Fruit fly (Drosophila melanogaster): ENCODE data around the gene CG31777.

CG31777 gene

dm6 chr2L:3729635-3730034, 22.8 kb upstream of the CG31777 start:
- TF ChIP-seq CG32264 (GFP tag; optimal IDR thresholded peaks at IDR 0.05), result no peak

DNA sequence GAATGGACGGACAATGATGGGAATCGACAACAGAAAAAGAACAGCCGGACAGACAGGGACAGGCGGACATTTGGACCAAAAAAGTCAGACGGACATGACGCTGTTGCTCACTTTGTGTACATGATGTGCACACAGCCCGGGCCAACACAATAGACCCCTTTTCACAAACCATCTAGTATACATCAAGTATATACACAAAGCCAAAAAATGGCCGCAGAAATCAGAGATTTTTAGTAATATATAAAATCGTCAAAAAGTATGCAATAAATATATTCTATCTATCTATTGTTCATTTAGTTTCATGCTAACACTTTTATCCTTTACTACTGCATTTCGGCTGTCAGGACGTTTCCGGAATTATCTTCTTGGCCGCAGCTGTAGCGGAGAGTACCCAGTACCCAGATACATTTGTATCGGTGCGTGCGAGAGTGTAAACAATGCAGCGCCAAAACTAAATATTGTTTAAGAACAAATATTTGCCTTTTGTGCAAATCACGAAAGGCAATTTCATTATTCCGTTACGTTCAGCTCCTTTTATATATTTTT, 12.6 kb upstream of the CG31777 start:
- peak; percentile 15 for TF ChIP-seq fru (GFP tag; optimal IDR thresholded peaks at IDR 0.05)
- peak; percentile 17 for TF ChIP-seq h (GFP tag; optimal IDR thresholded peaks at IDR 0.05)
- TF ChIP-seq OdsH (GFP tag; optimal IDR thresholded peaks at IDR 0.05), result no peak
- TF ChIP-seq Rel (GFP tag; optimal IDR thresholded peaks at IDR 0.05), result no peak
- TF ChIP-seq Rel (tag; optimal IDR thresholded peaks at IDR 0.05), result no peak
- peak; percentile 1 for TF ChIP-seq dmrt93B (GFP tag; optimal IDR thresholded peaks at IDR 0.05)
- no peak for TF ChIP-seq rgr (GFP tag; optimal IDR thresholded peaks at IDR 0.05)

dm6 chr2L:3717673-3718235, 10.9 kb upstream of the CG31777 start, which contains the start of the genes lectin-24A and Shaw:
Gene lectin-24A (minus strand): TSS chr2L:3717773.
Gene Shaw (plus strand): TSS chr2L:3718185.
- TF ChIP-seq Sp1 (GFP tag; optimal IDR thresholded peaks at IDR 0.05) (no peak), woc (GFP tag; optimal IDR thresholded peaks at IDR 0.05) (no peak), lola (GFP tag; optimal IDR thresholded peaks at IDR 0.05) (no peak), Rel (GFP tag; optimal IDR thresholded peaks at IDR 0.05) (no peak), Rel (tag; optimal IDR thresholded peaks at IDR 0.05) (no peak), N (GFP tag; optimal IDR thresholded peaks at IDR 0.05) (no peak), Hnf4 (GFP tag; optimal IDR thresholded peaks at IDR 0.05) (no peak), fru (GFP tag; optimal IDR thresholded peaks at IDR 0.05) (no peak)

- TF ChIP-seq Vsx2 (GFP tag; optimal IDR thresholded peaks at IDR 0.05; ENCODE audit: partially characterized antibody), result no peak
- no peak for TF ChIP-seq Hnf4 (GFP tag; optimal IDR thresholded peaks at IDR 0.05)
Observed at dm6 chr2L:3713545-3714156, 6.8 kb upstream of the CG31777 start.

- TF ChIP-seq rgr (GFP tag; optimal IDR thresholded peaks at IDR 0.05) (peak; percentile 47), fru (GFP tag; optimal IDR thresholded peaks at IDR 0.05) (peak; percentile 6), Jra (GFP tag; optimal IDR thresholded peaks at IDR 0.05) (peak; percentile 47), foxo (GFP tag; optimal IDR thresholded peaks at IDR 0.05) (peak; percentile 28 to 32), woc (GFP tag; optimal IDR thresholded peaks at IDR 0.05) (peak; percentile 34), CrebA (GFP tag; optimal IDR thresholded peaks at IDR 0.05; ENCODE audit: borderline replicate concordance) (no peak), GATAd (GFP tag; optimal IDR thresholded peaks at IDR 0.05) (peak; percentile 1), h (GFP tag; optimal IDR thresholded peaks at IDR 0.05) (peak; percentile 47), Rel (GFP tag; optimal IDR thresholded peaks at IDR 0.05) (no peak), Rel (tag; optimal IDR thresholded peaks at IDR 0.05) (peak; percentile 9), lola (GFP tag; optimal IDR thresholded peaks at IDR 0.05) (no peak), ey (GFP tag; optimal IDR thresholded peaks at IDR 0.05) (peak; percentile 38), OdsH (GFP tag; optimal IDR thresholded peaks at IDR 0.05) (peak; percentile 18), sage (GFP tag; optimal IDR thresholded peaks at IDR 0.05) (no peak), jim (GFP tag; optimal IDR thresholded peaks at IDR 0.05) (no peak), Myc (optimal IDR thresholded peaks at IDR 0.05) (peak; percentile 55), psq (GFP tag; optimal IDR thresholded peaks at IDR 0.05) (peak; percentile 3), HLH106 (tag; optimal IDR thresholded peaks at IDR 0.05) (peak; percentile 17)
Observed at dm6 chr2L:3712949-3713416, 6.1 kb upstream of the CG31777 start, which contains the start of the genes CG31955 and CG2818. Gene CG31955 (minus strand): TSS chr2L:3713105. Gene CG2818 (plus strand): TSS chr2L:3713360.

DNA sequence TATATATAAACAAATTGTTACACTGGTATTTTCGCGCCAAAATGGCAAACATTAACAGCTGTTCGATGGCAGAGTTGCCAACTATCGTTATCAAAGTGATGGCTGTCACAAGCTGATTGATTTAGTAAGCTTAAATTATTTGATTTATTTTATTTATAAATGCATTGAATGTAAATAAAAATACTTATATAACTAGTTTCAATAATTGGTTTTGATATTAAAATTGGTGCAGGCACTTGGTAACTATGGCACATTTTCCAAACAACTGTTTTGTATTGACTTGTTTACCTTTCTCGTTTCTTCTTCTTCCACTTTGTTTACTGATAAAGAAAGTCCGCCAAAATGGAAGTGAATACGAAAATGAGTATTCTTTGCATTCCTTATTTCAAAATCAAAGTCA, 4.8 kb upstream of the CG31777 start, which contains the start of gene cutlet:
Gene cutlet, minus strand, starts transcription at position 84 of the 400 bp plus-strand sequence.
- TF ChIP-seq usp (GFP tag; optimal IDR thresholded peaks at IDR 0.05) (no peak), foxo (GFP tag; optimal IDR thresholded peaks at IDR 0.05) (peak in 1 of 2 experiments; percentile 16), rgr (GFP tag; optimal IDR thresholded peaks at IDR 0.05) (peak; percentile 29), CrebA (GFP tag; optimal IDR thresholded peaks at IDR 0.05; ENCODE audit: borderline replicate concordance) (no peak), Dfd (GFP tag; optimal IDR thresholded peaks at IDR 0.05) (no peak), N (GFP tag; optimal IDR thresholded peaks at IDR 0.05) (no peak), Myc (optimal IDR thresholded peaks at IDR 0.05) (no peak), HLH106 (tag; optimal IDR thresholded peaks at IDR 0.05) (peak; percentile 28), Mio (GFP tag; optimal IDR thresholded peaks at IDR 0.05) (no peak), Dif (GFP tag; optimal IDR thresholded peaks at IDR 0.05; ENCODE audit: partially characterized antibody) (peak; percentile 41), CG32264 (GFP tag; optimal IDR thresholded peaks at IDR 0.05) (no peak), h (GFP tag; optimal IDR thresholded peaks at IDR 0.05) (peak; percentile 10)

Measured in whole organism, wandering third instar larva.